Worm (Caenorhabditis elegans): ENCODE data around the gene nlp-80.

The nlp-80 gene

ce11 chrV:11093163-11094091 lies 28.0 kb upstream of the nlp-80 start, which contains the start of gene lact-8:
Gene lact-8, minus strand, starts transcription at chrV:11093607.
- TF ChIP-seq elt-1 (tag; optimal IDR thresholded peaks at IDR 0.05; ENCODE audit: borderline replicate concordance, insufficient read depth) (peak; percentile 90), mep-1 (tag; optimal IDR thresholded peaks at IDR 0.05) (no peak), ceh-39 (tag; optimal IDR thresholded peaks at IDR 0.05) (no peak), snpc-4 (tag; optimal IDR thresholded peaks at IDR 0.05) (no peak), tbx-8 (GFP tag; optimal IDR thresholded peaks at IDR 0.05) (no peak), unc-62 (GFP tag; optimal IDR thresholded peaks at IDR 0.05) (no peak), elt-3 (tag; optimal IDR thresholded peaks at IDR 0.05) (no peak)

ce11 chrV:11087519-11087998 lies 22.1 kb upstream of the nlp-80 start, which contains the start of gene Y42A5A.1:
Gene Y42A5A.1, plus strand, starts transcription at chrV:11087948.
- TF ChIP-seq zip-8 (tag; optimal IDR thresholded peaks at IDR 0.05) (no peak), unc-62 (GFP tag; optimal IDR thresholded peaks at IDR 0.05) (no peak), sem-2 (GFP tag; optimal IDR thresholded peaks at IDR 0.05) (no peak), nhr-2 (tag; optimal IDR thresholded peaks at IDR 0.05) (no peak), lsy-2 (tag; optimal IDR thresholded peaks at IDR 0.05) (no peak), mls-2 (tag; optimal IDR thresholded peaks at IDR 0.05) (no peak), ces-1 (GFP tag; optimal IDR thresholded peaks at IDR 0.05) (no peak), cnd-1 (tag; optimal IDR thresholded peaks at IDR 0.05) (no peak), nhr-76 (tag; optimal IDR thresholded peaks at IDR 0.05) (no peak), unc-120 (tag; optimal IDR thresholded peaks at IDR 0.05; ENCODE audit: poor library complexity, severe bottlenecking) (no peak), M03D4.4 (tag; optimal IDR thresholded peaks at IDR 0.05) (no peak), flh-1 (GFP tag; optimal IDR thresholded peaks at IDR 0.05) (no peak), snpc-4 (tag; optimal IDR thresholded peaks at IDR 0.05) (no peak), mep-1 (tag; optimal IDR thresholded peaks at IDR 0.05) (no peak), ztf-11 (tag; optimal IDR thresholded peaks at IDR 0.05) (no peak), blmp-1 (tag; optimal IDR thresholded peaks at IDR 0.05) (no peak)

ce11 chrV:11087119-11087518 lies 21.7 kb upstream of the nlp-80 start:
- TF ChIP-seq ceh-83 (GFP tag; optimal IDR thresholded peaks at IDR 0.05) = no peak
- TF ChIP-seq lin-32 (GFP tag; optimal IDR thresholded peaks at IDR 0.05) = no peak
- TF ChIP-seq cnd-1 (tag; optimal IDR thresholded peaks at IDR 0.05) = no peak
- no peak for TF ChIP-seq nhr-28 (tag; optimal IDR thresholded peaks at IDR 0.05)
- no peak for TF ChIP-seq sptf-1 (tag; optimal IDR thresholded peaks at IDR 0.05)
- no peak for TF ChIP-seq M03D4.4 (tag; optimal IDR thresholded peaks at IDR 0.05)
- TF ChIP-seq elt-3 (tag; optimal IDR thresholded peaks at IDR 0.05) = no peak
- no peak for TF ChIP-seq unc-62 (GFP tag; optimal IDR thresholded peaks at IDR 0.05)
- no peak for TF ChIP-seq ztf-11 (tag; optimal IDR thresholded peaks at IDR 0.05)
- no peak for TF ChIP-seq sem-2 (GFP tag; optimal IDR thresholded peaks at IDR 0.05)
- TF ChIP-seq mls-2 (tag; optimal IDR thresholded peaks at IDR 0.05) = no peak

ce11 chrV:11083691-11084090 lies 18.3 kb upstream of the nlp-80 start:
- TF ChIP-seq nhr-76 (tag; optimal IDR thresholded peaks at IDR 0.05) (no peak), ces-1 (GFP tag; optimal IDR thresholded peaks at IDR 0.05) (no peak), flh-1 (GFP tag; optimal IDR thresholded peaks at IDR 0.05) (no peak), mab-5 (tag; optimal IDR thresholded peaks at IDR 0.05) (peak; percentile 74), cnd-1 (tag; optimal IDR thresholded peaks at IDR 0.05) (no peak), blmp-1 (tag; optimal IDR thresholded peaks at IDR 0.05) (no peak), nhr-2 (tag; optimal IDR thresholded peaks at IDR 0.05) (no peak), lin-13 (tag; optimal IDR thresholded peaks at IDR 0.05) (no peak), ham-2 (GFP tag; optimal IDR thresholded peaks at IDR 0.05) (peak; percentile 21), elt-1 (tag; optimal IDR thresholded peaks at IDR 0.05; ENCODE audit: borderline replicate concordance, insufficient read depth) (peak; percentile 24), ceh-43 (GFP tag; optimal IDR thresholded peaks at IDR 0.05) (no peak), snpc-4 (tag; optimal IDR thresholded peaks at IDR 0.05) (no peak), drap-1 (GFP tag; optimal IDR thresholded peaks at IDR 0.05) (no peak), zip-8 (tag; optimal IDR thresholded peaks at IDR 0.05) (peak; percentile 95), sem-2 (GFP tag; optimal IDR thresholded peaks at IDR 0.05) (no peak), lsy-2 (tag; optimal IDR thresholded peaks at IDR 0.05) (no peak), unc-62 (GFP tag; optimal IDR thresholded peaks at IDR 0.05) (peak; percentile 70), nhr-237 (tag; optimal IDR thresholded peaks at IDR 0.05) (peak; percentile 75), ztf-11 (tag; optimal IDR thresholded peaks at IDR 0.05) (no peak), M03D4.4 (tag; optimal IDR thresholded peaks at IDR 0.05) (no peak), tbx-8 (GFP tag; optimal IDR thresholded peaks at IDR 0.05) (no peak), nhr-28 (tag; optimal IDR thresholded peaks at IDR 0.05) (no peak), pha-4 (tag; optimal IDR thresholded peaks at IDR 0.05) (no peak), unc-39 (tag; optimal IDR thresholded peaks at IDR 0.05) (no peak), mls-2 (tag; optimal IDR thresholded peaks at IDR 0.05) (no peak), ceh-83 (GFP tag; optimal IDR thresholded peaks at IDR 0.05) (no peak), nhr-12 (tag; optimal IDR thresholded peaks at IDR 0.05) (no peak), lin-32 (GFP tag; optimal IDR thresholded peaks at IDR 0.05) (no peak), ceh-39 (tag; optimal IDR thresholded peaks at IDR 0.05) (peak; percentile 26), elt-3 (tag; optimal IDR thresholded peaks at IDR 0.05) (no peak), sptf-1 (tag; optimal IDR thresholded peaks at IDR 0.05) (no peak), mep-1 (tag; optimal IDR thresholded peaks at IDR 0.05) (no peak), unc-120 (tag; optimal IDR thresholded peaks at IDR 0.05; ENCODE audit: poor library complexity, severe bottlenecking) (peak; percentile 90), bed-3 (GFP tag; optimal IDR thresholded peaks at IDR 0.05) (no peak), hlh-1 (tag; optimal IDR thresholded peaks at IDR 0.05) (peak; percentile 85)

Measured in whole organism, mixed stage, embryonic.